Worm (Caenorhabditis elegans): ENCODE measurements around the gene F46B6.13.

DNA sequence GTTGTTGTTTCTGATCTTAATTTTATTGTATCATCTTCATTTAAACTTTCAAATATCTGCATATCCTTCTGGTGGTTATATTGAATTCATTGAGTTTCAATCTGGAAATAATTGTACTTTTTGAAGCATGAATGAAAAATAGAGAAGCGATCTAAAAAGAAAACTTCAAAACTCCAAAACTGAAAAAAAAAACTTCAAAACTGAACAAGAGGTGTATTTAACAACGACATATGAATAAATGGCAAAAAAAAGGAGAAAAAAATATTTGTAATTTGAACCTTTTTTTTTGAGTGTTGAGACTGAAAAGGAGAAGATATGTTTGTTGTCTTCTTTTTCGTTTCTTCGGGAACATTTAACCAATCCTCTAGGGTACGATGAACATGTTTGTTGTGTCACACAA lies 41.1 kb downstream of the F46B6.13 start, which contains the start of gene F58E6.11:
- TF ChIP-seq pes-1 (GFP tag; IDR thresholded peaks at IDR 0.05) (no peak), aly-1 (tag; optimal IDR thresholded peaks at IDR 0.05) (no peak), hmbx-1 (tag; optimal IDR thresholded peaks at IDR 0.05) (no peak), tbx-37 (GFP tag; conservative IDR thresholded peaks at IDR 0.05) (no peak), B0310.2 (tag; optimal IDR thresholded peaks at IDR 0.05) (no peak), F13C5.2 (tag; optimal IDR thresholded peaks at IDR 0.05) (no peak), ama-1 (optimal IDR thresholded peaks at IDR 0.05) (no peak), ets-7 (tag; optimal IDR thresholded peaks at IDR 0.05) (no peak)

Measured in whole organism, early embryonic.